Fruit fly (Drosophila melanogaster): ENCODE results near the gene CG18265.

The CG18265 gene

DNA sequence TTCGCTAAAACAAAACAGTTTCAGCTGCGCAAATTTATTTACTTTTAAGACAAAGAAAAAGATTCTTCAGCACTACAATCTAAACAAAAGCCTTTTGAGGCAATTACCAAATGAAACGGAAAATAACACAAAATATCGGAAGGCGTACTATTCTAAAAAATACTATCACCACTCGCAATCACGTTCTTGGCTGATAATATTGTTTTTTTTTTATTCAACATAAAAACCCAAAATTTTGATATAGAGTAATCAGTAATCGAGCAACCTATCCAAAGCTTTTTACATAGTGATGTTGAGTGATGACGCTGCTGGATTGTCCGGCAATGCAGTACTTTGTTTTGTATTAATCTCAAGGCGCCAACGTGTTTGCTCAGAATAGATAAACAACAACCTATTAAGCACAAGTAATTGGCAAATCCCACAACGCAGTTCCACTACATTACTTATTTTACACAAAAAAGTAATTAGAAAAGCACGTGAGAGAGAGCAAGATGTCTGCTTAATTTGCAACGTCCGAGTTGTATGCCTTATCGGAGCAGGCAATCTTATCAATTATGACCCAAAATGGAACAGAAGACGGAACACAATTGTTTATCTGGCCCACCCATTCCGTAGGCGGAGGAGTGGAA lies 8.1 kb upstream of the CG18265 start:
- no peak for TF ChIP-seq psq (optimal IDR thresholded peaks at IDR 0.05)
- TF ChIP-seq Dll (optimal IDR thresholded peaks at IDR 0.05), result no peak
- TF ChIP-seq CG8478 (optimal IDR thresholded peaks at IDR 0.05), result no peak
- no peak for TF ChIP-seq EcR (GFP tag; optimal IDR thresholded peaks at IDR 0.05)
- TF ChIP-seq pan (optimal IDR thresholded peaks at IDR 0.05), result no peak
- no peak for TF ChIP-seq usp (GFP tag; optimal IDR thresholded peaks at IDR 0.05)

- TF ChIP-seq CG8478 (optimal IDR thresholded peaks at IDR 0.05), result no peak
- TF ChIP-seq pan (optimal IDR thresholded peaks at IDR 0.05), result no peak
- no peak for TF ChIP-seq Dll (optimal IDR thresholded peaks at IDR 0.05)
These were observed 6.3 kb upstream of the CG18265 start, which contains the start of gene frc for dm6 chr3L:17432947-17433346. TSS of gene frc (minus strand) at chr3L:17433190.

DNA sequence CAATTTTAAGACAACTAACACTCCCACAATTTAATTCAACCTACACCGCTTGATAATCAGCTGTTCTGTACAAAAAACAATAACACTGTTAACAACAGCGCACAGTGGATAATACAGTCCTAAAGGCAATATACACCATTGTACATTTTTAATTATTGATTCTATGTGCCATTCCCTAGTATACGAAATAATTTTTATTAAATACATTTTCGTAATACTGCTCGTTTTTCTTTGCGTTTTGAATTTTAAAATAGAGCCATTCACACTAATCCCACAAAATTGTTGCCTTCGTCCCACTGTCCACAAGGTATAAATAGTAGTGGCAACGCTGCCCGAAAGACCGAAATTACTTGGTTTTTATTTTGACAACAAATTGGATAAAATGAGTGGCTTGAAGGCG lies 5.6 kb upstream of the CG18265 start, which contains the start of the genes Coq4 and CG32176:
Coq4 (minus strand) TSS at position 67 of the 400 bp plus-strand sequence.
CG32176 (plus strand) TSS at position 314 of the 400 bp plus-strand sequence.
- no peak for TF ChIP-seq psq (optimal IDR thresholded peaks at IDR 0.05)
- no peak for TF ChIP-seq CG8478 (optimal IDR thresholded peaks at IDR 0.05)
- TF ChIP-seq EcR (GFP tag; optimal IDR thresholded peaks at IDR 0.05), result no peak
- TF ChIP-seq Dll (optimal IDR thresholded peaks at IDR 0.05), result no peak
- no peak for TF ChIP-seq usp (GFP tag; optimal IDR thresholded peaks at IDR 0.05)
- TF ChIP-seq pan (optimal IDR thresholded peaks at IDR 0.05), result no peak

- no peak for TF ChIP-seq psq (optimal IDR thresholded peaks at IDR 0.05)
- TF ChIP-seq CG8478 (optimal IDR thresholded peaks at IDR 0.05), result no peak
These were observed 2.9 kb upstream of the CG18265 start, which contains the start of gene CG12229 for dm6 chr3L:17436331-17436730. TSS of gene CG12229 (minus strand) at chr3L:17436431.

dm6 chr3L:17441602-17442001 lies 2.4 kb downstream of the CG18265 start:
- TF ChIP-seq psq (optimal IDR thresholded peaks at IDR 0.05), result no peak
- no peak for TF ChIP-seq EcR (GFP tag; optimal IDR thresholded peaks at IDR 0.05)
- TF ChIP-seq CG8478 (optimal IDR thresholded peaks at IDR 0.05), result no peak
- no peak for TF ChIP-seq pan (optimal IDR thresholded peaks at IDR 0.05)
- TF ChIP-seq Dll (optimal IDR thresholded peaks at IDR 0.05), result no peak
- no peak for TF ChIP-seq usp (GFP tag; optimal IDR thresholded peaks at IDR 0.05)

dm6 chr3L:17444569-17444968 lies 5.4 kb downstream of the CG18265 start:
- no peak for TF ChIP-seq pan (optimal IDR thresholded peaks at IDR 0.05)

dm6 chr3L:17445629-17446431 lies 6.6 kb downstream of the CG18265 start:
- TF ChIP-seq psq (optimal IDR thresholded peaks at IDR 0.05) (no peak), CG8478 (optimal IDR thresholded peaks at IDR 0.05) (no peak), pan (optimal IDR thresholded peaks at IDR 0.05) (no peak), Dll (optimal IDR thresholded peaks at IDR 0.05) (no peak), EcR (GFP tag; optimal IDR thresholded peaks at IDR 0.05) (no peak), usp (GFP tag; optimal IDR thresholded peaks at IDR 0.05) (no peak)

DNA sequence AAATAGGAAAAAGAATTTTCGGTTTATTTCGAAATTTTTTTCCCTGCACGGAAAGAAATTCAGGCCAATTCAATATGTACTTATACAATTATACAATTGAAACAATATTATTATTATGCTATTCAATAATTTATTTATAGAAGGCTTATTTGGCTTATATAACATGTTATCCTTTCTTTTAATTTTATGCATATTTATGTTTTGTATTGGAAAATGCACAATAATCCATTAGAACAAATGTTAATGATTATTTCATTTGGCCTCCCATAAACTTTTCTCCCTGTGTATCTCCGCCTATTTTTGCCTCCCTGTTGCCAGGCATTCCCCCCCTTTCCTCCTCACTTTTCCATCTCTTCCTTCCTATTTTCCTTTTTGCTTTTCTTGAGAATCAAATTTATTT lies 8.7 kb downstream of the CG18265 start:
- no peak for TF ChIP-seq EcR (GFP tag; optimal IDR thresholded peaks at IDR 0.05)
- no peak for TF ChIP-seq psq (optimal IDR thresholded peaks at IDR 0.05)
- no peak for TF ChIP-seq Dll (optimal IDR thresholded peaks at IDR 0.05)
- TF ChIP-seq CG8478 (optimal IDR thresholded peaks at IDR 0.05), result no peak
- TF ChIP-seq usp (GFP tag; optimal IDR thresholded peaks at IDR 0.05), result no peak
- TF ChIP-seq pan (optimal IDR thresholded peaks at IDR 0.05), result no peak

DNA sequence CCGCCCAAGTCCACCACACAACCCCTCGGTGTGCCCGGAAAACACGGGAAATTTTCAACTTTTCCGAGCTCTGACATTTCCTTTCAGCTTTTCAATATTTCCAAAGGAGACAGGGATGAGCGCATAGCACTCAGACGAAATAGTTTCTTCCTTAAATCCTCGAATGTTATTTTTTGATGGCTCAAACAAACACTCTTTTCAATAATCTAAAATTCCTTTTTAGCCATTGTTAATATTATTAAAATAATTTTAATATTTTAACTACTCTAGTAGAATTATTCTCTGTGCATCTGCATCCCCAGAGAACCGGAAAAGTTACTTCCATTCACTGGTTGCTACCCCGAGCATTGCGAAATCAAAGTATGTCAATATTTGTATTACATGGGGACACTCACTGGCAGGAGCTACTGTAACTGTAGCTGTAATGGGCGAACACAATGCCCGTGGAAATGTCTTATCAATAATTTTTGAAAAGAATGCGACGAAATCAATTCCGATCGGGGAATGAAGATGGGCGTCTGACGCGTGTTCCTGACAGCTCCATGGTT lies 18.6 kb downstream of the CG18265 start:
- TF ChIP-seq Dll (optimal IDR thresholded peaks at IDR 0.05), result no peak
- no peak for TF ChIP-seq EcR (GFP tag; optimal IDR thresholded peaks at IDR 0.05)
- TF ChIP-seq pan (optimal IDR thresholded peaks at IDR 0.05), result no peak
- no peak for TF ChIP-seq usp (GFP tag; optimal IDR thresholded peaks at IDR 0.05)
- no peak for TF ChIP-seq psq (optimal IDR thresholded peaks at IDR 0.05)
- TF ChIP-seq CG8478 (optimal IDR thresholded peaks at IDR 0.05), result no peak

DNA sequence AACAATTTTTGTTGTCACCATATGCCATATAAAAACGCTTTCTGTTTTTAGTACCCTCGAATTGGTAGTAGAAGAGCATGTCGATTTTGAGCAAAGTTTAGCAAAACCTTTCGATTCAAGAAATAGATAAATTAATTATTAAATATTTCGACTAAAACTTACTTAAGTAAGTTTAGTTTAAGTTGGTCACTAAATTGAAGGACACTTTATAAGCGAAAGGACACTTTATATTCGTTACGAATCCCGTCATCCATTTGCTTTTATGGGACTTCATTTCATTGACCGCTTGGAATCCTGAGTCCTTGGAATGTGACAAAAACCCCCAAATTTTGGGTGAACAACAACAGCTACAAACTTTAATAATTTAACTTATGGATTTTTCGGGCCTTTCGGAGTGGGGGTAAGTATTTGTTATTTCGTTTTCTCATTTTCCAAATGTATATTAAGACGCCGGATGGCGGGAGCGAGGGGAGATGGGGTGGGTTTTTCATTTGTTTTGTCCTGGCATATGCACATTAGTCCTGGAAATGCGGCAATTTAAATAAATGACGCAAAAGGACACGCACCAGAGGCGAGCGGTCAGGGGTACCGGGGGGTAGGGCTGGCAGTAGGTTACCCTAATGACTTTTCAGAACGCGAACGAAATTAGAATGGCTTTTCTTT lies 19.8 kb downstream of the CG18265 start:
- no peak for TF ChIP-seq pan (optimal IDR thresholded peaks at IDR 0.05)
- no peak for TF ChIP-seq EcR (GFP tag; optimal IDR thresholded peaks at IDR 0.05)
- TF ChIP-seq CG8478 (optimal IDR thresholded peaks at IDR 0.05), result no peak

DNA sequence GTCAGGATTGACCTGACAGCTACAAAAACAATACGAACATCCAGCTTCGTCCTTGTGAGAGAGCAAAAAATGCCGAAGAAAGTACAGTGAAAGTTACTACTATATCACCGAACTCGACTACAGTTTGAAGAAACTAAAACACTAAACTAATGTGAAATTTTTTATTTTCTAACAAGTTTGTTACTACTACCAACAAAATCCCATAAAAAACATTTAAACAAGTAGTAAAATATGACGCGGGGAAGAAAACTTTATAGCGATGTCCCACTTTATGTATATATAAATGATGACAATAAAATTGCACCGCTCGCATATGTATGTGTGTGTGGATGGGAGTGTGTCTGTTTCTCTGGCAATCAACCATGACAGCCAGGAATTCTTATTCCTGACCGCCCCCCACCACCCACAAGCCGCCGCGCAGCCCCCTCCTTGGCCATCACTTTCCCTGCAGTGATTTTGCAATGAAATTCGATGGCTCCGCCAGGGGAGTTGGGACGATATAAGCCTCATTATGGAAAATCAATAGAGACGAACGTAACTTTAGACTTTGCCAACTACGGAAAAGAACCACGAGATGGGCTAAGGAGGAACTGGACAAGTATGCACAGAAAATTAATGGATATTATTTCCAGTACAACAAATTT lies 22.3 kb downstream of the CG18265 start:
- TF ChIP-seq EcR (GFP tag; optimal IDR thresholded peaks at IDR 0.05) (no peak), pan (optimal IDR thresholded peaks at IDR 0.05) (no peak), usp (GFP tag; optimal IDR thresholded peaks at IDR 0.05) (no peak), Dll (optimal IDR thresholded peaks at IDR 0.05) (no peak), CG8478 (optimal IDR thresholded peaks at IDR 0.05) (no peak), psq (optimal IDR thresholded peaks at IDR 0.05) (no peak)

dm6 chr3L:17462474-17462873 lies 23.3 kb downstream of the CG18265 start:
- TF ChIP-seq pan (optimal IDR thresholded peaks at IDR 0.05) (no peak), Dll (optimal IDR thresholded peaks at IDR 0.05) (no peak), CG8478 (optimal IDR thresholded peaks at IDR 0.05) (no peak), psq (optimal IDR thresholded peaks at IDR 0.05) (no peak), EcR (GFP tag; optimal IDR thresholded peaks at IDR 0.05) (no peak), usp (GFP tag; optimal IDR thresholded peaks at IDR 0.05) (no peak)
